Worm (Caenorhabditis elegans) whole organism, L2 larva: ENCODE results near the gene W02B12.12.
"Not testable (repeated sequence)": the region's sequence is repeated elsewhere in the genome, so short reads cannot be mapped to it uniquely, and the experiment has no call there.

Experiments used
- F13H6.1 ChIP-seq: sonication (generic microtip); optimal IDR thresholded peaks from 2 replicates; lab custom pipeline; 2016; ENCODE audit warnings: missing genetic modification characterization, missing compliant biosample characterization
- R02D3.7 ChIP-seq: fragments of 150-350 bp; optimal IDR thresholded peaks from 2 replicates; lab custom pipeline; 2014; ENCODE audit warnings: missing biosample characterization, missing genetic modification characterization
- Y55F3AM.14 ChIP-seq: fragments of 200-800 bp; sonication (Bioruptor generic); optimal IDR thresholded peaks from 2 replicates; lab custom pipeline; 2018; ENCODE audit warnings: mild to moderate bottlenecking, missing genetic modification characterization, missing compliant biosample characterization
- alr-1 ChIP-seq: fragments of 150-350 bp; optimal IDR thresholded peaks from 2 replicates; lab custom pipeline; 2014; ENCODE audit warnings: missing biosample characterization, missing genetic modification characterization
- aly-2 ChIP-seq: fragments of 150-350 bp; optimal IDR thresholded peaks from 2 replicates; lab custom pipeline; 2014; ENCODE audit warnings: missing biosample characterization, missing genetic modification characterization
- ama-1 ChIP-seq: fragments of 150-350 bp; optimal IDR thresholded peaks from 2 replicates; lab custom pipeline; 2018; ENCODE audit warnings: inconsistent platforms
- blmp-1 ChIP-seq: sonication (generic microtip); optimal IDR thresholded peaks from 2 replicates; lab custom pipeline; 2017; ENCODE audit warnings: missing genetic modification characterization, mild to moderate bottlenecking, missing compliant biosample characterization, antibody characterized with exemption, moderate library complexity; ENCODE audit not compliant: insufficient read depth
- ceh-16 ChIP-seq: fragments of 150-350 bp; optimal IDR thresholded peaks from 2 replicates; lab custom pipeline; 2014; ENCODE audit warnings: missing biosample characterization, missing genetic modification characterization
- ceh-82 ChIP-seq: fragments of 150-350 bp; optimal IDR thresholded peaks from 2 replicates; lab custom pipeline; 2014; ENCODE audit warnings: missing biosample characterization, missing genetic modification characterization
- crh-2 ChIP-seq: sonication (generic microtip); optimal IDR thresholded peaks from 2 replicates; lab custom pipeline; 2017; ENCODE audit warnings: missing biosample characterization, missing genetic modification characterization
- dmd-4 ChIP-seq: sonication (generic microtip); optimal IDR thresholded peaks from 2 replicates; lab custom pipeline; 2017; ENCODE audit warnings: missing biosample characterization, missing genetic modification characterization
- egl-27 ChIP-seq: sonication (generic microtip); optimal IDR thresholded peaks from 3 replicates; lab custom pipeline; 2017; ENCODE audit warnings: missing biosample characterization, missing genetic modification reagents, missing genetic modification characterization
- elt-1 ChIP-seq: fragments of 150-350 bp; optimal IDR thresholded peaks from 2 replicates; lab custom pipeline; 2014; ENCODE audit warnings: missing biosample characterization, missing genetic modification characterization
- elt-3 ChIP-seq: sonication (generic microtip); optimal IDR thresholded peaks from 2 replicates; lab custom pipeline; 2017; ENCODE audit warnings: missing biosample characterization, missing genetic modification characterization
- gmeb-1 ChIP-seq: fragments of 150-350 bp; optimal IDR thresholded peaks from 2 replicates; lab custom pipeline; 2014; ENCODE audit warnings: missing biosample characterization, missing genetic modification characterization
- lin-13 ChIP-seq: fragments of 150-350 bp; optimal IDR thresholded peaks from 2 replicates; lab custom pipeline; 2014; ENCODE audit warnings: missing biosample characterization, missing genetic modification reagents, missing genetic modification characterization
- lin-39 ChIP-seq: fragments of 150-350 bp; optimal IDR thresholded peaks from 2 replicates; lab custom pipeline; 2014; ENCODE audit warnings: missing biosample characterization, missing genetic modification reagents, missing genetic modification characterization
- lsy-2 ChIP-seq, 2 experiments: fragments of 150-350 bp in 1 of 2; sonication (generic microtip) in 1 of 2; optimal IDR thresholded peaks; 2 replicates each; lab custom pipeline; 2014 to 2017; ENCODE audit warnings: missing biosample characterization in 2 of 2, missing genetic modification characterization in 2 of 2
- mab-5 ChIP-seq: fragments of 150-350 bp; optimal IDR thresholded peaks from 2 replicates; lab custom pipeline; 2014; ENCODE audit warnings: missing biosample characterization, missing genetic modification characterization
- mbf-1 ChIP-seq: sonication (generic microtip); optimal IDR thresholded peaks from 2 replicates; lab custom pipeline; 2017; ENCODE audit warnings: missing biosample characterization, missing genetic modification characterization
- mdl-1 ChIP-seq, 2 experiments: fragments of 150-350 bp in 1 of 2; sonication (generic microtip) in 1 of 2; optimal IDR thresholded peaks; 2 replicates each; lab custom pipeline; 2017; ENCODE audit warnings: missing biosample characterization in 2 of 2, missing genetic modification characterization in 2 of 2
- nhr-10 ChIP-seq: sonication (generic microtip); optimal IDR thresholded peaks from 2 replicates; lab custom pipeline; 2017; ENCODE audit warnings: missing biosample characterization, missing genetic modification characterization
- nhr-11 ChIP-seq: fragments of 150-350 bp; optimal IDR thresholded peaks from 2 replicates; lab custom pipeline; 2014; ENCODE audit warnings: missing biosample characterization, missing genetic modification characterization
- nhr-12 ChIP-seq: fragments of 150-350 bp; optimal IDR thresholded peaks from 2 replicates; lab custom pipeline; 2014; ENCODE audit warnings: missing biosample characterization, missing genetic modification characterization
- nhr-129 ChIP-seq: fragments of 150-350 bp; optimal IDR thresholded peaks from 2 replicates; lab custom pipeline; 2014; ENCODE audit warnings: missing biosample characterization, missing genetic modification characterization
- nhr-21 ChIP-seq: fragments of 150-350 bp; optimal IDR thresholded peaks from 2 replicates; lab custom pipeline; 2014; ENCODE audit warnings: missing biosample characterization, missing genetic modification characterization
- nhr-237 ChIP-seq: fragments of 150-350 bp; optimal IDR thresholded peaks from 2 replicates; lab custom pipeline; 2014; ENCODE audit warnings: missing biosample characterization, missing genetic modification characterization
- nhr-25 ChIP-seq: fragments of 150-350 bp; sonication (generic microtip); optimal IDR thresholded peaks from 3 replicates; lab custom pipeline; 2014; ENCODE audit warnings: missing biosample characterization, missing genetic modification characterization
- nhr-6 ChIP-seq: fragments of 150-350 bp; optimal IDR thresholded peaks from 2 replicates; lab custom pipeline; 2014; ENCODE audit warnings: missing biosample characterization, missing genetic modification characterization
- nhr-77 ChIP-seq: fragments of 150-350 bp; optimal IDR thresholded peaks from 2 replicates; lab custom pipeline; 2014; ENCODE audit warnings: missing biosample characterization, missing genetic modification characterization
- peb-1 ChIP-seq: fragments of 150-350 bp; optimal IDR thresholded peaks from 2 replicates; lab custom pipeline; 2014; ENCODE audit warnings: missing biosample characterization, missing genetic modification characterization
- sem-4 ChIP-seq: fragments of 150-350 bp; optimal IDR thresholded peaks from 2 replicates; lab custom pipeline; 2014; ENCODE audit warnings: missing biosample characterization, missing genetic modification reagents, missing genetic modification characterization
- skn-1 ChIP-seq: sonication (generic microtip); optimal IDR thresholded peaks from 2 replicates; lab custom pipeline; 2017; ENCODE audit warnings: missing biosample characterization, missing genetic modification characterization
- sma-3 ChIP-seq: sonication (generic microtip); optimal IDR thresholded peaks from 2 replicates; lab custom pipeline; 2016; ENCODE audit warnings: missing genetic modification reagents, missing genetic modification characterization, missing compliant biosample characterization
- sma-9 ChIP-seq, 2 experiments: fragments of 150-350 bp in 1 of 2; sonication (generic microtip) in 1 of 2; optimal IDR thresholded peaks; 2 replicates each; lab custom pipeline; 2014 to 2016; ENCODE audit warnings: missing genetic modification characterization in 2 of 2, mild to moderate bottlenecking in 1 of 2, missing biosample characterization in 1 of 2, missing compliant biosample characterization in 1 of 2, missing genetic modification reagents in 1 of 2, moderate library complexity in 1 of 2
- snpc-4 ChIP-seq: fragments of 150-350 bp; optimal IDR thresholded peaks from 2 replicates; lab custom pipeline; 2014; ENCODE audit warnings: missing biosample characterization, missing genetic modification characterization
- unc-39 ChIP-seq: fragments of 150-350 bp; optimal IDR thresholded peaks from 2 replicates; lab custom pipeline; 2014; ENCODE audit warnings: missing biosample characterization, missing genetic modification characterization
- unc-55 ChIP-seq: fragments of 150-350 bp; sonication (generic microtip); optimal IDR thresholded peaks from 3 replicates; lab custom pipeline; 2014; ENCODE audit warnings: missing biosample characterization, missing genetic modification reagents, missing genetic modification characterization
- unc-62 ChIP-seq: fragments of 150-350 bp; optimal IDR thresholded peaks from 2 replicates; lab custom pipeline; 2014; ENCODE audit warnings: missing biosample characterization, missing genetic modification reagents, missing genetic modification characterization
- zag-1 ChIP-seq: fragments of 150-350 bp; optimal IDR thresholded peaks from 2 replicates; lab custom pipeline; 2014; ENCODE audit warnings: missing biosample characterization, missing genetic modification characterization
- ztf-1 ChIP-seq: fragments of 200-800 bp; sonication (Bioruptor generic); conservative IDR thresholded peaks from 2 replicates; pipeline ENCODE4 v1.3.6; 2022; ENCODE audit warnings: missing genetic modification characterization, missing compliant biosample characterization
- ztf-11 ChIP-seq: sonication (generic microtip); optimal IDR thresholded peaks from 2 replicates; lab custom pipeline; 2017; ENCODE audit warnings: missing biosample characterization, missing genetic modification characterization
- ztf-4 ChIP-seq: fragments of 150-350 bp; optimal IDR thresholded peaks from 2 replicates; lab custom pipeline; 2014; ENCODE audit warnings: missing biosample characterization, missing genetic modification characterization

Gene W02B12.12

ce11 chrII:11444973-11445372, 34.0 kb downstream of the W02B12.12 start, which contains the start of gene W02B12.13:
Gene W02B12.13 (plus strand): TSS chrII:11445273.
- TF ChIP-seq nhr-25 (tag; lab: Kevin White, UChicago) (no peak), nhr-237 (no peak), nhr-10 (tag; lab: Kevin White, UChicago) (no peak), R02D3.7 (tag; lab: Kevin White, UChicago) (no peak), alr-1 (tag; lab: Kevin White, UChicago) (no peak), sma-3 (GFP tag; lab: Kevin White, UChicago) (no peak)

- TF ChIP-seq mab-5 (no peak), nhr-129 (tag; lab: Kevin White, UChicago) (no peak), elt-1 (tag; lab: Kevin White, UChicago) (no peak), aly-2 (no peak), sma-9 (GFP tag; optimal IDR thresholded peaks at IDR 0.05; lab: Kevin White, UChicago) (no peak), sma-9 (tag; optimal IDR thresholded peaks at IDR 0.05; lab: Kevin White, UChicago) (no peak), unc-55 (GFP tag; lab: Kevin White, UChicago) (no peak), F13H6.1 (no peak), skn-1 (tag; lab: Kevin White, UChicago) (no peak), mbf-1 (tag; lab: Kevin White, UChicago) (no peak), R02D3.7 (tag; lab: Kevin White, UChicago) (no peak), Y55F3AM.14 (GFP tag; lab: Kevin White, UChicago) (no peak), sma-3 (GFP tag; lab: Kevin White, UChicago) (no peak), peb-1 (no peak), lin-39 (no peak), ceh-16 (tag; lab: Kevin White, UChicago) (no peak), lin-13 (GFP tag; lab: Kevin White, UChicago) (no peak), unc-62 (GFP tag; lab: Kevin White, UChicago) (no peak), unc-39 (no peak)
These were observed 35.1 kb downstream of the W02B12.12 start, which contains the start of gene adbp-1 for ce11 chrII:11443862-11444261. Gene adbp-1 (plus strand): TSS chrII:11444162.

- TF ChIP-seq sma-3 (GFP tag; lab: Kevin White, UChicago) (no peak), sem-4 (tag; lab: Kevin White, UChicago) (no peak), mab-5 (no peak), nhr-10 (tag; lab: Kevin White, UChicago) (no peak), mbf-1 (tag; lab: Kevin White, UChicago) (no peak), nhr-12 (tag; lab: Kevin White, UChicago) (no peak), nhr-21 (tag; lab: Kevin White, UChicago) (no peak), sma-9 (GFP tag; optimal IDR thresholded peaks at IDR 0.05; lab: Kevin White, UChicago) (no peak), sma-9 (tag; optimal IDR thresholded peaks at IDR 0.05; lab: Kevin White, UChicago) (no peak), nhr-129 (tag; lab: Kevin White, UChicago) (no peak), R02D3.7 (tag; lab: Kevin White, UChicago) (no peak), nhr-6 (tag; lab: Kevin White, UChicago) (no peak), unc-39 (no peak), ztf-4 (no peak), ama-1 (lab: Kevin White, UChicago) (no peak), alr-1 (tag; lab: Kevin White, UChicago) (no peak), nhr-237 (no peak), Y55F3AM.14 (GFP tag; lab: Kevin White, UChicago) (no peak), snpc-4 (tag; lab: Kevin White, UChicago) (no peak)
These were observed 35.8 kb downstream of the W02B12.12 start for ce11 chrII:11443128-11443527.

ce11 chrII:11442425-11442824, 36.6 kb downstream of the W02B12.12 start, which contains the start of gene ebp-2:
Gene ebp-2 (plus strand): TSS chrII:11442725.
- TF ChIP-seq unc-62 (GFP tag; lab: Kevin White, UChicago); nhr-11; snpc-4 (tag; lab: Kevin White, UChicago): not testable (repeated sequence)

- TF ChIP-seq ztf-11 (tag; lab: Kevin White, UChicago) (no peak), nhr-21 (tag; lab: Kevin White, UChicago) (no peak), nhr-77 (tag; lab: Kevin White, UChicago) (no peak), zag-1 (tag; lab: Kevin White, UChicago) (no peak), ceh-16 (tag; lab: Kevin White, UChicago) (no peak), gmeb-1 (tag; lab: Kevin White, UChicago) (peak; percentile 81), dmd-4 (tag; lab: Kevin White, UChicago) (no peak), mdl-1 (tag; optimal IDR thresholded peaks at IDR 0.05; lab: Kevin White, UChicago) (no peak), lsy-2 (tag; optimal IDR thresholded peaks at IDR 0.05; lab: Kevin White, UChicago) (peak; percentile 34 to 72), elt-3 (tag; lab: Kevin White, UChicago) (no peak), snpc-4 (tag; lab: Kevin White, UChicago) (no peak), R02D3.7 (tag; lab: Kevin White, UChicago) (peak; percentile 73), nhr-129 (tag; lab: Kevin White, UChicago) (peak; percentile 51), blmp-1 (tag; lab: Kevin White, UChicago) (peak; percentile 8), lin-13 (GFP tag; lab: Kevin White, UChicago) (peak; percentile 22), unc-55 (GFP tag; lab: Kevin White, UChicago) (peak; percentile 78), egl-27 (no peak), ztf-1 (GFP tag; lab: Robert Waterston, UW) (no peak), crh-2 (no peak), nhr-10 (tag; lab: Kevin White, UChicago) (no peak), nhr-237 (no peak), sem-4 (tag; lab: Kevin White, UChicago) (no peak), ceh-82 (no peak)
These were observed 38.7 kb downstream of the W02B12.12 start, which contains the start of gene VW02B12L.2 for ce11 chrII:11440265-11440664. Gene VW02B12L.2 (minus strand): TSS chrII:11440329.
